Worm (Caenorhabditis elegans): ENCODE data around the gene C28C12.1.
A peak's percentile ranks its signal among the peaks of the same experiment; 100 is the strongest.

The C28C12.1 gene

ce11 chrIV:8511056-8511455 lies 9.6 kb downstream of the C28C12.1 start, which contains the start of gene mes-6 (continued):
- TF ChIP-seq lin-14 (GFP tag; optimal IDR thresholded peaks at IDR 0.05) (peak; percentile 42), egl-27 (tag; optimal IDR thresholded peaks at IDR 0.05) (no peak), unc-62 (GFP tag; optimal IDR thresholded peaks at IDR 0.05) (no peak)

DNA sequence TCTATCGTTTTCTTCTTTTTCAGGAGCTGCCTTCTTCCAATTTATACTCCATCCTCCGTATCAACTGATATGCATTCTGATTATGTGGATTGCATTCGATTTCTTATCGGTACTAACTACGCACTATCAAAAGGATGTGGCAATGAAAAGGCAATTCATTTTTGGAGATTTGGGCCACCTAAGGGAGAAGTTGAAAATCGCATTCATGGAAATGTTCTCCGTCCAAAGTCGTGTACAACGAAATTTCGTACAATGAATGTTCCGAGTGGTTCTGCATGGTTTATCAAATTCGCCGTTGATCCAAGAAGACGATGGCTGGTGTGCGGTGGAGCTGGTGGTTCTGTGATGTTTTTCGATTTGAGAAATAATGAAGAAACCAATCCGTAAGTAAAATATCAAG lies 11.2 kb downstream of the C28C12.1 start, which contains the start of gene C09G4.4:
C09G4.4 (plus strand) TSS at position 301 of the 400 bp plus-strand sequence.
- TF ChIP-seq elt-3 (tag; optimal IDR thresholded peaks at IDR 0.05), result no peak
- no peak for TF ChIP-seq nhr-71 (tag; optimal IDR thresholded peaks at IDR 0.05)
- TF ChIP-seq zip-4 (GFP tag; optimal IDR thresholded peaks at IDR 0.05), result no peak
- TF ChIP-seq lin-14 (GFP tag; optimal IDR thresholded peaks at IDR 0.05), result no peak
- no peak for TF ChIP-seq blmp-1 (tag; optimal IDR thresholded peaks at IDR 0.05)
- no peak for TF ChIP-seq lin-13 (GFP tag; optimal IDR thresholded peaks at IDR 0.05)
- no peak for TF ChIP-seq snu-23 (GFP tag; optimal IDR thresholded peaks at IDR 0.05)
- no peak for TF ChIP-seq lin-39 (tag; optimal IDR thresholded peaks at IDR 0.05)
- no peak for TF ChIP-seq nhr-85 (tag)
- no peak for TF ChIP-seq ceh-8 (GFP tag; optimal IDR thresholded peaks at IDR 0.05)
- TF ChIP-seq nhr-237 (tag; optimal IDR thresholded peaks at IDR 0.05), result no peak
- no peak for TF ChIP-seq hpl-2 (GFP tag; optimal IDR thresholded peaks at IDR 0.05)
- no peak for TF ChIP-seq pag-3 (tag; optimal IDR thresholded peaks at IDR 0.05; ENCODE audit: borderline replicate concordance, insufficient read depth)
- no peak for TF ChIP-seq nhr-77 (tag; optimal IDR thresholded peaks at IDR 0.05)

- no peak for TF ChIP-seq swsn-7 (tag; optimal IDR thresholded peaks at IDR 0.05)
- TF ChIP-seq nhr-71 (tag; optimal IDR thresholded peaks at IDR 0.05), result no peak
- no peak for TF ChIP-seq jun-1 (tag; optimal IDR thresholded peaks at IDR 0.05)
- no peak for TF ChIP-seq nhr-28 (tag; optimal IDR thresholded peaks at IDR 0.05)
- no peak for TF ChIP-seq ces-1 (GFP tag; optimal IDR thresholded peaks at IDR 0.05)
- no peak for TF ChIP-seq lin-15B (tag; optimal IDR thresholded peaks at IDR 0.05)
- no peak for TF ChIP-seq lin-13 (GFP tag; optimal IDR thresholded peaks at IDR 0.05)
- TF ChIP-seq nhr-12 (tag; optimal IDR thresholded peaks at IDR 0.05), result no peak
- TF ChIP-seq pqm-1 (tag; optimal IDR thresholded peaks at IDR 0.05), result no peak
- no peak for TF ChIP-seq efl-3 (GFP tag; optimal IDR thresholded peaks at IDR 0.05)
- TF ChIP-seq unc-30 (tag; optimal IDR thresholded peaks at IDR 0.05), result no peak
- TF ChIP-seq irx-1 (tag; optimal IDR thresholded peaks at IDR 0.05), result no peak
- TF ChIP-seq nhr-85 (tag), result no peak
- no peak for TF ChIP-seq F16B12.6 (tag; optimal IDR thresholded peaks at IDR 0.05)
- TF ChIP-seq lin-14 (GFP tag; optimal IDR thresholded peaks at IDR 0.05), result no peak
- no peak for TF ChIP-seq C04F5.9 (tag; optimal IDR thresholded peaks at IDR 0.05)
- TF ChIP-seq lir-3 (tag; optimal IDR thresholded peaks at IDR 0.05; ENCODE audit: poor library complexity), result no peak
- TF ChIP-seq egl-13 (tag; optimal IDR thresholded peaks at IDR 0.05), result no peak
These were observed 12.1 kb downstream of the C28C12.1 start, which contains the start of gene cks-1 for ce11 chrIV:8513619-8514018. Gene cks-1 (plus strand): TSS chrIV:8513919.

DNA sequence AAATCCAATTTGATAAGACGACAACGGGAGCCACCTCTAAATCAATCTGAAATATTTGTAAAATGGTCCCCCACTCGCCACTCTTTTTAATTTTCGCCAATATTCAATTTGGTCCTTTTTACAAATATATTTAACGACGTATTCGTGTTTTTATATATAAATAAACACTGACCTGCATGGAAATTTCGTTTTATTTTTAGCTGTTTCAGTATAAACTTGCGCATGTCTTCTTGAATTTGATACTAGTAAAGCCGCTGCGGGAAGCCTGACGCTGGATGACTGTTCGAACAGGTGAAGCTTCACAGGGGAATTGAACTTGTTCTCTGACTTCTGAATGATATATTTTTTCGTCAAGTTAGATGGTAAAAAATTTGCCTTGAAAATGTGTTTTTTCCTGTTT lies 13.1 kb downstream of the C28C12.1 start:
- TF ChIP-seq egl-27 (tag; optimal IDR thresholded peaks at IDR 0.05) (no peak), fos-1 (tag; optimal IDR thresholded peaks at IDR 0.05) (no peak), mdl-1 (tag; optimal IDR thresholded peaks at IDR 0.05) (no peak), nhr-90 (tag; optimal IDR thresholded peaks at IDR 0.05; ENCODE audit: poor library complexity) (no peak), Y116A8C.19 (tag; optimal IDR thresholded peaks at IDR 0.05; ENCODE audit: borderline replicate concordance) (no peak), skn-1 (tag; optimal IDR thresholded peaks at IDR 0.05) (no peak), lsy-2 (tag; optimal IDR thresholded peaks at IDR 0.05) (no peak), fkh-8 (tag; optimal IDR thresholded peaks at IDR 0.05) (no peak), nhr-84 (tag; optimal IDR thresholded peaks at IDR 0.05) (no peak), ama-1 (optimal IDR thresholded peaks at IDR 0.05) (no peak), F16B12.6 (tag; optimal IDR thresholded peaks at IDR 0.05) (no peak), nhr-28 (tag; optimal IDR thresholded peaks at IDR 0.05) (no peak), hlh-4 (tag; optimal IDR thresholded peaks at IDR 0.05) (no peak), unc-30 (tag; optimal IDR thresholded peaks at IDR 0.05) (no peak), grh-1 (GFP tag; IDR thresholded peaks at IDR 0.05) (no peak), nhr-19 (GFP tag; conservative IDR thresholded peaks at IDR 0.05) (no peak), ces-1 (GFP tag; optimal IDR thresholded peaks at IDR 0.05) (no peak)
